Fruit fly (Drosophila melanogaster) whole organism, prepupa: ENCODE measurements around the gene mof.

ENCODE experiments used
- Blimp-1 ChIP-seq: fragments of 200-800 bp; sonication (Bioruptor generic); optimal IDR thresholded peaks from 3 replicates; lab custom pipeline; 2017; ENCODE audit warnings: missing biosample characterization, missing genetic modification characterization, mild to moderate bottlenecking, moderate library complexity, missing genetic modification reagents
- CG10631 ChIP-seq: fragments of 200-800 bp; sonication (Bioruptor generic); optimal IDR thresholded peaks from 2 replicates; lab custom pipeline; 2016; ENCODE audit warnings: missing biosample characterization, missing genetic modification characterization
- CG10669 ChIP-seq: fragments of 200-800 bp; sonication (Bioruptor generic); optimal IDR thresholded peaks from 3 replicates; lab custom pipeline; 2018; ENCODE audit warnings: missing biosample characterization, mild to moderate bottlenecking, missing genetic modification characterization, moderate library complexity
- CG11294 ChIP-seq: fragments of 200-800 bp; sonication (Bioruptor generic); IDR thresholded peaks from 2 replicates; pipeline ENCODE4 v1.3.6; 2022; ENCODE audit warnings: missing biosample characterization, missing genetic modification characterization
- CG15336 ChIP-seq: fragments of 200-800 bp; sonication (Bioruptor generic); IDR thresholded peaks from 2 replicates; pipeline ENCODE4 v1.3.6; 2022; ENCODE audit warnings: missing biosample characterization, missing genetic modification characterization
- CG1621 ChIP-seq: fragments of 200-800 bp; sonication (Bioruptor generic); optimal IDR thresholded peaks from 3 replicates; lab custom pipeline; 2018; ENCODE audit warnings: missing biosample characterization, mild to moderate bottlenecking, missing genetic modification characterization
- CG16779 ChIP-seq: fragments of 200-800 bp; sonication (Bioruptor generic); optimal IDR thresholded peaks from 3 replicates; lab custom pipeline; 2017; ENCODE audit warnings: missing biosample characterization, mild to moderate bottlenecking, missing genetic modification characterization
- CG3032 ChIP-seq: fragments of 200-800 bp; optimal IDR thresholded peaks from 2 replicates; lab custom pipeline; 2019; ENCODE audit warnings: missing biosample characterization, mild to moderate bottlenecking, missing genetic modification characterization, moderate library complexity
- CG31627 ChIP-seq: fragments of 200-800 bp; sonication (Bioruptor generic); optimal IDR thresholded peaks from 3 replicates; lab custom pipeline; 2016; ENCODE audit warnings: missing biosample characterization, missing genetic modification characterization
- CG32006 ChIP-seq: fragments of 200-800 bp; sonication (Bioruptor generic); optimal IDR thresholded peaks from 3 replicates; lab custom pipeline; 2017; ENCODE audit warnings: missing biosample characterization, mild to moderate bottlenecking, missing genetic modification characterization
- CG34406 ChIP-seq: fragments of 200-800 bp; sonication (Bioruptor generic); optimal IDR thresholded peaks from 3 replicates; lab custom pipeline; 2016; ENCODE audit warnings: missing biosample characterization, missing genetic modification characterization
- CG4318 ChIP-seq: fragments of 200-800 bp; sonication (Bioruptor generic); optimal IDR thresholded peaks from 3 replicates; lab custom pipeline; 2017; ENCODE audit warnings: missing biosample characterization, mild to moderate bottlenecking, missing genetic modification characterization
- CG6163 ChIP-seq: fragments of 200-800 bp; sonication (Bioruptor generic); IDR thresholded peaks from 3 replicates; pipeline ENCODE4 v1.3.6; 2022; ENCODE audit warnings: missing biosample characterization, missing genetic modification characterization
- CG6792 ChIP-seq: fragments of 200-800 bp; sonication (Bioruptor generic); optimal IDR thresholded peaks from 3 replicates; lab custom pipeline; 2016; ENCODE audit warnings: missing biosample characterization, missing genetic modification characterization
- CG6808 ChIP-seq: fragments of 200-800 bp; sonication (Bioruptor generic); optimal IDR thresholded peaks from 3 replicates; lab custom pipeline; 2017; ENCODE audit warnings: missing biosample characterization, missing genetic modification characterization, mild to moderate bottlenecking, moderate library complexity, missing genetic modification reagents
- CG6854 ChIP-seq: fragments of 200-800 bp; sonication (Bioruptor generic); optimal IDR thresholded peaks from 2 replicates; lab custom pipeline; 2017; ENCODE audit warnings: missing biosample characterization, mild to moderate bottlenecking, missing genetic modification characterization
- CG8119 ChIP-seq: fragments of 200-800 bp; sonication (Bioruptor generic); IDR thresholded peaks from 3 replicates; pipeline ENCODE4 v1.3.6; 2022; ENCODE audit warnings: missing biosample characterization, missing genetic modification characterization
- CG8319 ChIP-seq: fragments of 200-800 bp; sonication (Bioruptor generic); optimal IDR thresholded peaks from 3 replicates; lab custom pipeline; 2016; ENCODE audit warnings: missing biosample characterization, missing genetic modification characterization
- CG8632 ChIP-seq: fragments of 200-800 bp; sonication (Bioruptor generic); optimal IDR thresholded peaks from 3 replicates; lab custom pipeline; 2016; ENCODE audit warnings: missing biosample characterization, missing genetic modification characterization
- CG9139 ChIP-seq: fragments of 200-800 bp; sonication (Bioruptor generic); optimal IDR thresholded peaks from 3 replicates; lab custom pipeline; 2017; ENCODE audit warnings: missing biosample characterization, mild to moderate bottlenecking, missing genetic modification characterization
- Eip75B ChIP-seq: fragments of 200-800 bp; sonication (Bioruptor generic); optimal IDR thresholded peaks from 3 replicates; lab custom pipeline; 2016; ENCODE audit warnings: missing biosample characterization, missing genetic modification characterization
- Eip78C ChIP-seq: fragments of 200-800 bp; sonication (Bioruptor generic); peaks from one replicate; lab custom pipeline; 2016; ENCODE audit warnings: missing biosample characterization, missing genetic modification characterization
- Eip93F ChIP-seq: fragments of 200-800 bp; sonication (Bioruptor generic); optimal IDR thresholded peaks from 2 replicates; lab custom pipeline; 2016; ENCODE audit warnings: missing biosample characterization, mild to moderate bottlenecking, missing genetic modification characterization
- Ets21C ChIP-seq: fragments of 200-800 bp; sonication (Bioruptor generic); optimal IDR thresholded peaks from 3 replicates; lab custom pipeline; 2016; ENCODE audit warnings: missing biosample characterization, missing genetic modification characterization
- Ets96B ChIP-seq: fragments of 200-800 bp; optimal IDR thresholded peaks from 2 replicates; lab custom pipeline; 2019; ENCODE audit warnings: missing biosample characterization, mild to moderate bottlenecking, missing genetic modification characterization, moderate library complexity
- Hr38 ChIP-seq: sonication (Bioruptor generic); optimal IDR thresholded peaks from 2 replicates; lab custom pipeline; 2016; ENCODE audit warnings: missing biosample characterization, missing genetic modification characterization
- Hr4 ChIP-seq: fragments of 200-800 bp; sonication (Bioruptor generic); optimal IDR thresholded peaks from 3 replicates; lab custom pipeline; 2016; ENCODE audit warnings: missing biosample characterization, missing genetic modification characterization
- Lpt ChIP-seq: fragments of 200-800 bp; sonication (Bioruptor generic); optimal IDR thresholded peaks from 3 replicates; lab custom pipeline; 2016; ENCODE audit warnings: missing biosample characterization, missing genetic modification characterization
- Met ChIP-seq: fragments of 200-800 bp; sonication (Bioruptor generic); optimal IDR thresholded peaks from 3 replicates; lab custom pipeline; 2016; ENCODE audit warnings: missing biosample characterization, missing genetic modification characterization
- OdsH ChIP-seq: fragments of 200-800 bp; sonication (Bioruptor generic); optimal IDR thresholded peaks from 3 replicates; lab custom pipeline; 2016; ENCODE audit warnings: missing biosample characterization, missing genetic modification characterization
- Sox102F ChIP-seq: fragments of 200-800 bp; sonication (Bioruptor generic); optimal IDR thresholded peaks from 2 replicates; lab custom pipeline; 2016; ENCODE audit warnings: missing biosample characterization, mild to moderate bottlenecking, missing genetic modification characterization
- Sox14 ChIP-seq: fragments of 200-800 bp; sonication (Bioruptor generic); optimal IDR thresholded peaks from 3 replicates; lab custom pipeline; 2016; ENCODE audit warnings: missing biosample characterization, missing genetic modification characterization
- Sox15 ChIP-seq: fragments of 200-800 bp; sonication (Bioruptor generic); optimal IDR thresholded peaks from 3 replicates; lab custom pipeline; 2016; ENCODE audit warnings: missing biosample characterization, missing genetic modification characterization
- achi ChIP-seq: fragments of 200-800 bp; sonication (Bioruptor generic); optimal IDR thresholded peaks from 3 replicates; lab custom pipeline; 2016; ENCODE audit warnings: missing biosample characterization, missing genetic modification characterization
- acj6 ChIP-seq: fragments of 200-800 bp; sonication (Bioruptor generic); optimal IDR thresholded peaks from 3 replicates; lab custom pipeline; 2016; ENCODE audit warnings: missing biosample characterization, missing genetic modification characterization
- cyc ChIP-seq: fragments of 200-800 bp; sonication (Bioruptor generic); optimal IDR thresholded peaks from 3 replicates; lab custom pipeline; 2016; ENCODE audit warnings: missing biosample characterization, missing genetic modification characterization
- dsx ChIP-seq: fragments of 200-800 bp; optimal IDR thresholded peaks from 3 replicates; lab custom pipeline; 2019; ENCODE audit warnings: missing biosample characterization, mild to moderate bottlenecking, missing genetic modification characterization, moderate library complexity; ENCODE audit not compliant: poor library complexity, severe bottlenecking
- eg ChIP-seq: fragments of 200-800 bp; sonication (Bioruptor generic); IDR thresholded peaks from 3 replicates; pipeline ENCODE4 v1.3.6; 2022; ENCODE audit warnings: missing biosample characterization, missing genetic modification characterization
- esn ChIP-seq: fragments of 200-800 bp; sonication (Bioruptor generic); optimal IDR thresholded peaks from 2 replicates; lab custom pipeline; 2016; ENCODE audit warnings: missing biosample characterization, mild to moderate bottlenecking, missing genetic modification characterization, moderate library complexity
- fd59A ChIP-seq: fragments of 200-800 bp; sonication (Bioruptor generic); optimal IDR thresholded peaks from 2 replicates; lab custom pipeline; 2017; ENCODE audit warnings: missing biosample characterization, mild to moderate bottlenecking, missing genetic modification characterization, missing genetic modification reagents
- fd85E ChIP-seq: fragments of 200-800 bp; sonication (Bioruptor generic); optimal IDR thresholded peaks from 3 replicates; lab custom pipeline; 2016; ENCODE audit warnings: missing biosample characterization, missing genetic modification characterization
- fkh ChIP-seq: fragments of 200-800 bp; sonication (Bioruptor generic); optimal IDR thresholded peaks from 3 replicates; lab custom pipeline; 2017; ENCODE audit warnings: missing biosample characterization, mild to moderate bottlenecking, missing genetic modification characterization, moderate library complexity
- lz ChIP-seq: fragments of 200-800 bp; sonication (Bioruptor generic); optimal IDR thresholded peaks from 3 replicates; lab custom pipeline; 2016; ENCODE audit warnings: missing biosample characterization, missing genetic modification characterization
- pdm3 ChIP-seq: fragments of 200-800 bp; sonication (Bioruptor generic); optimal IDR thresholded peaks from 3 replicates; lab custom pipeline; 2016; ENCODE audit warnings: missing biosample characterization, missing genetic modification characterization
- ss ChIP-seq, 2 experiments: fragments of 200-800 bp; sonication (Bioruptor generic); optimal IDR thresholded peaks; 2 replicates in 1 of 2; 3 replicates in 1 of 2; lab custom pipeline; 2017 to 2018; ENCODE audit warnings: mild to moderate bottlenecking in 2 of 2, missing biosample characterization in 2 of 2, missing genetic modification characterization in 2 of 2, moderate library complexity in 1 of 2
- svp ChIP-seq: fragments of 200-800 bp; sonication (Bioruptor generic); peaks from one replicate; lab custom pipeline; 2016; ENCODE audit warnings: missing biosample characterization, missing genetic modification characterization
- topi ChIP-seq: fragments of 200-800 bp; sonication (Bioruptor generic); optimal IDR thresholded peaks from 3 replicates; lab custom pipeline; 2016; ENCODE audit warnings: missing biosample characterization, missing genetic modification characterization

The mof gene

DNA sequence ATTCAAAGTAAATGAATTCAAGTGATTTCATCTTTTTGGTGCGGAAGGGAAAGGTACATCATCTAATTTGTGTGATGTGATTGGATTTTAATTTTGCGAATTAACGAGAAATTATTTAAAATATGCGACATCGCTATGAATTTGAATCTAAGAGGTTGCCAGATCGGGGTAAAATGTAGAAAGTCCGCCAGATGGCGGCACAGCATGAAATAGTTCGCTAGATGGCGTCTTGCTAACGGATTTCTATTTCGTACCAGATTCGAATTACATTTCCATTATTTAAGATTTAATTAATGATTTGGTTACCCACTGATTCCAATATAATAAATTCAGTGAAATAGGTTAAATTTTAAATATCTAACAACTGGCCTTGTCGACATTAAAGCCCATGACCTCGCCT is 6.7 kb upstream of the mof start (continued):
- TF ChIP-seq Eip75B (GFP tag; lab: Kevin White, UChicago), result peak; percentile 9
- no peak for TF ChIP-seq CG8632 (GFP tag; lab: Kevin White, UChicago)
- TF ChIP-seq Ets21C, result no peak
- TF ChIP-seq cyc, result peak; percentile 55
- no peak for TF ChIP-seq achi (GFP tag; lab: Kevin White, UChicago)
- no peak for TF ChIP-seq CG34406 (GFP tag; lab: Kevin White, UChicago)
- no peak for TF ChIP-seq CG6792 (GFP tag; lab: Kevin White, UChicago)
- no peak for TF ChIP-seq topi (GFP tag; lab: Kevin White, UChicago)
- TF ChIP-seq dsx (GFP tag; lab: Kevin White, UChicago), result no peak

DNA sequence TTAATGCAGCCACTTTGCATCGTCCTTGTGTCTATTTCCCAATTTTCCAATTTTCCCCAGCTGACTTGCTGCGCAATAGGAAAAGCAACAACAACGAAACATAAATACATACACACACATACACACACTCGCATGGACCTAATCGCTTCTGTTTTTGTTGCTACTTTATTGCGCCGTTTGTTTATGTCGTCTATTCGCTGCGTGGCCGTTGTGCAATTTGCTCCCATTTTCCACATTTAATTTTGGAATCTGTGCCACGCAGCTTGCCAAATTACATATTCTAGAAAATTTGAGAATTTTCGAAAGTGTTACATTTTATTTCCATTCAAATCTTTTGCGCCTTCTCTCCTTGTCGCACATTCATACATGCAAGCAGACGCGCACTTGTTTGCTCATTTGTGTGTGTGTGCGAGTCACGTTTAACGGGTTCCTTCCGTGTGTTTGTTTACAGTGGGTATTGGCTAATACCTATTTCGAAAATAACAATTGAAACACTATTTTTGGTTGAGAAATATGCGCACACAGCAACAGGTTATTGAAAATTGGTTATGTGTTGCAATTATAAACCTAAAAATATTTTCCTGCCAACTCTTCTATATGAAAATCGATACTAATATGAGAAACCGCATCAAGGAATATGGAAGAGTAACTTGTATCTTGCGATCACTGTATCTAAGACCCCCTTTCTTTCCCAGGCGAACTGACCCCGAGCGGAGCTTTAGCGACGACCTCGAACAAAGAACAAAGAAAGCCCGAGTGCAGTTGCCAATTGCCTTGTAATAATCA is 3.7 kb upstream of the mof start:
- peak; percentile 85 for TF ChIP-seq lz
- peak; percentile 78 for TF ChIP-seq CG6808 (GFP tag; lab: Kevin White, UChicago)
- TF ChIP-seq Hr4, result peak; percentile 70
- peak; percentile 86 for TF ChIP-seq CG8119 (GFP tag; lab: Robert Waterston, UW)
- peak; percentile 90 for TF ChIP-seq esn
- TF ChIP-seq Hr38, result no peak
- TF ChIP-seq fd85E, result peak; percentile 38
- TF ChIP-seq eg (GFP tag; lab: Robert Waterston, UW), result peak; percentile 78
- TF ChIP-seq achi (GFP tag; lab: Kevin White, UChicago), result peak; percentile 80
- TF ChIP-seq CG10631, result peak; percentile 75
- TF ChIP-seq Ets96B (tag; lab: Kevin White, UChicago), result peak; percentile 78
- TF ChIP-seq CG9139, result peak; percentile 52
- TF ChIP-seq Sox14 (GFP tag; lab: Kevin White, UChicago), result peak; percentile 95
- peak; percentile 70 for TF ChIP-seq CG6854 (GFP tag; lab: Kevin White, UChicago)
- peak; percentile 87 for TF ChIP-seq pdm3 (GFP tag; lab: Kevin White, UChicago)
- peak; percentile 86 for TF ChIP-seq Sox102F (GFP tag; lab: Kevin White, UChicago)
- peak; percentile 95 for TF ChIP-seq Eip78C (GFP tag; lab: Kevin White, UChicago)
- TF ChIP-seq Sox15 (GFP tag; lab: Kevin White, UChicago), result peak; percentile 49
- TF ChIP-seq fd59A (GFP tag; lab: Kevin White, UChicago), result peak; percentile 61
- TF ChIP-seq CG34406 (GFP tag; lab: Kevin White, UChicago), result peak; percentile 70
- TF ChIP-seq CG1621 (tag; lab: Kevin White, UChicago), result peak; percentile 57
- TF ChIP-seq CG8632 (GFP tag; lab: Kevin White, UChicago), result peak; percentile 75
- TF ChIP-seq Lpt, result peak; percentile 77
- peak; percentile 83 for TF ChIP-seq OdsH (GFP tag; lab: Kevin White, UChicago)
- TF ChIP-seq dsx (GFP tag; lab: Kevin White, UChicago), result peak; percentile 73
- peak; percentile 95 for TF ChIP-seq svp (GFP tag; lab: Kevin White, UChicago)
- peak; percentile 58 for TF ChIP-seq CG16779 (tag; lab: Kevin White, UChicago)
- peak; percentile 91 for TF ChIP-seq Met
- peak; percentile 80 for TF ChIP-seq Eip75B (GFP tag; lab: Kevin White, UChicago)
- TF ChIP-seq Eip93F, result no peak
- peak; percentile 80 for TF ChIP-seq acj6 (GFP tag; lab: Kevin White, UChicago)
- peak; percentile 63 for TF ChIP-seq CG11294 (GFP tag; lab: Robert Waterston, UW)
- peak; percentile 96 for TF ChIP-seq fkh (GFP tag; lab: Kevin White, UChicago)
- TF ChIP-seq CG4318 (GFP tag; lab: Kevin White, UChicago), result no peak
- peak; percentile 66 for TF ChIP-seq CG3032 (tag; lab: Kevin White, UChicago)
- peak; percentile 67 to 87 for TF ChIP-seq ss (GFP tag; optimal IDR thresholded peaks at IDR 0.05; lab: Kevin White, UChicago)
- peak; percentile 84 for TF ChIP-seq CG32006 (GFP tag; lab: Kevin White, UChicago)
- TF ChIP-seq Blimp-1, result peak; percentile 58
- TF ChIP-seq cyc, result peak; percentile 87
- TF ChIP-seq CG8319 (GFP tag; lab: Kevin White, UChicago), result peak; percentile 57
- peak; percentile 77 for TF ChIP-seq CG6792 (GFP tag; lab: Kevin White, UChicago)
- TF ChIP-seq CG31627, result peak; percentile 88
- peak; percentile 78 for TF ChIP-seq Ets21C
- TF ChIP-seq CG6163 (GFP tag; lab: Robert Waterston, UW), result peak; percentile 86
- peak; percentile 85 for TF ChIP-seq CG15336
- peak; percentile 81 for TF ChIP-seq CG10669 (GFP tag; lab: Kevin White, UChicago)
